Worm (Caenorhabditis elegans): ENCODE results near the gene suex-2.
"Not testable (repeated sequence)": the region's sequence is repeated elsewhere in the genome, so short reads cannot be mapped to it uniquely, and the experiment has no call there.

ce11 chrIV:8964042-8964441 is 4.0 kb upstream of the suex-2 start:
- TF ChIP-seq sea-1 (GFP tag; conservative IDR thresholded peaks at IDR 0.05) (peak; percentile 84), scrt-1 (GFP tag; IDR thresholded peaks at IDR 0.05) (peak; percentile 86), pes-1 (GFP tag; IDR thresholded peaks at IDR 0.05) (peak; percentile 92), tbx-11 (GFP tag; IDR thresholded peaks at IDR 0.05) (peak; percentile 82), flt-1 (GFP tag; IDR thresholded peaks at IDR 0.05) (peak; percentile 87), tbx-37 (GFP tag; conservative IDR thresholded peaks at IDR 0.05) (peak; percentile 78)
- not testable (repeated sequence) for TF ChIP-seq ceh-13 (GFP tag; optimal IDR thresholded peaks at IDR 0.05); F13C5.2 (tag; optimal IDR thresholded peaks at IDR 0.05); hmg-4 (GFP tag; optimal IDR thresholded peaks at IDR 0.05); B0310.2 (tag; optimal IDR thresholded peaks at IDR 0.05); ama-1 (optimal IDR thresholded peaks at IDR 0.05); aly-1 (tag; optimal IDR thresholded peaks at IDR 0.05); tra-4 (tag; optimal IDR thresholded peaks at IDR 0.05); ets-7 (tag; optimal IDR thresholded peaks at IDR 0.05)
